Worm (Caenorhabditis elegans) whole organism, L4 larva: ENCODE data around the gene F59B10.4.

Experiments
- F37D6.2 ChIP-seq: sonication (generic microtip); optimal IDR thresholded peaks from 2 replicates; lab custom pipeline; 2016; ENCODE audit warnings: mild to moderate bottlenecking, missing genetic modification characterization, missing compliant biosample characterization
- F44E2.7 ChIP-seq: fragments of 200-800 bp; sonication (Bioruptor generic); IDR thresholded peaks from 2 replicates; pipeline ENCODE4 v2.1.2; 2022; ENCODE audit warnings: missing genetic modification characterization, missing compliant biosample characterization
- F49E8.2 ChIP-seq: sonication (generic microtip); optimal IDR thresholded peaks from 2 replicates; lab custom pipeline; 2016; ENCODE audit warnings: missing compliant biosample characterization, mild to moderate bottlenecking, missing genetic modification characterization, borderline replicate concordance
- R02D3.7 ChIP-seq: fragments of 150-350 bp; sonication (generic microtip); optimal IDR thresholded peaks from 3 replicates; lab custom pipeline; 2014; ENCODE audit warnings: missing biosample characterization, missing genetic modification characterization
- T20F7.1 ChIP-seq: fragments of 200-800 bp; sonication (Bioruptor generic); optimal IDR thresholded peaks from 2 replicates; lab custom pipeline; 2018; ENCODE audit warnings: mild to moderate bottlenecking, missing genetic modification characterization, missing compliant biosample characterization
- Y5F2A.4 ChIP-seq: fragments of 200-800 bp; sonication (Bioruptor generic); optimal IDR thresholded peaks from 2 replicates; lab custom pipeline; 2018; ENCODE audit warnings: mild to moderate bottlenecking, missing genetic modification characterization, missing compliant biosample characterization
- ZK546.5 ChIP-seq, 2 experiments: sonication (generic microtip); optimal IDR thresholded peaks; 2 replicates each; lab custom pipeline; 2017; ENCODE audit warnings: missing biosample characterization in 2 of 2, missing genetic modification characterization in 2 of 2
- aha-1 ChIP-seq: fragments of 150-350 bp; peaks from one replicate; lab custom pipeline; 2014; ENCODE audit warnings: missing biosample characterization, missing genetic modification characterization
- ama-1 ChIP-seq: fragments of 150-350 bp; optimal IDR thresholded peaks from 2 replicates; lab custom pipeline; 2014; ENCODE audit warnings: inconsistent platforms, mixed read lengths
- arid-1 ChIP-seq: fragments of 200-800 bp; sonication (Bioruptor generic); conservative IDR thresholded peaks from 2 replicates; pipeline ENCODE4 v1.3.6; 2022; ENCODE audit warnings: missing genetic modification reagents, missing genetic modification characterization, missing compliant biosample characterization
- attf-4 ChIP-seq: sonication (generic microtip); optimal IDR thresholded peaks from 3 replicates; lab custom pipeline; 2017; ENCODE audit warnings: missing biosample characterization, missing genetic modification characterization
- ceh-20 ChIP-seq: fragments of 200-800 bp; sonication (Bioruptor generic); IDR thresholded peaks from 2 replicates; pipeline ENCODE4 v1.3.6; 2022; ENCODE audit warnings: missing genetic modification reagents, missing genetic modification characterization, missing compliant biosample characterization
- ceh-62 ChIP-seq: sonication (generic microtip); optimal IDR thresholded peaks from 2 replicates; lab custom pipeline; 2017; ENCODE audit warnings: missing biosample characterization, missing genetic modification characterization
- ceh-82 ChIP-seq: sonication (generic microtip); optimal IDR thresholded peaks from 2 replicates; lab custom pipeline; 2017; ENCODE audit warnings: missing biosample characterization, missing genetic modification characterization
- cey-2 ChIP-seq: sonication (generic microtip); optimal IDR thresholded peaks from 3 replicates; lab custom pipeline; 2017; ENCODE audit warnings: missing genetic modification characterization, mild to moderate bottlenecking, missing compliant biosample characterization, antibody characterized with exemption, borderline replicate concordance; ENCODE audit not compliant: insufficient read depth
- daf-16 ChIP-seq, 3 experiments: sonication (generic microtip); optimal IDR thresholded peaks; 2 replicates each; lab custom pipeline; 2016 to 2017; ENCODE audit warnings: missing genetic modification characterization in 3 of 3, missing genetic modification reagents in 3 of 3, mild to moderate bottlenecking in 2 of 3, missing compliant biosample characterization in 2 of 3, missing biosample characterization in 1 of 3, moderate library complexity in 1 of 3
- daf-19 ChIP-seq: fragments of 200-800 bp; sonication (Bioruptor generic); conservative IDR thresholded peaks from 2 replicates; pipeline ENCODE4 v1.3.6; 2022; ENCODE audit warnings: missing genetic modification characterization, missing compliant biosample characterization
- dpl-1 ChIP-seq: fragments of 150-350 bp; optimal IDR thresholded peaks from 2 replicates; lab custom pipeline; 2014; ENCODE audit warnings: missing biosample characterization, missing genetic modification reagents, missing genetic modification characterization
- duxl-1 ChIP-seq: sonication (generic microtip); optimal IDR thresholded peaks from 2 replicates; lab custom pipeline; 2016; ENCODE audit warnings: mild to moderate bottlenecking, missing genetic modification characterization, moderate library complexity, missing compliant biosample characterization; ENCODE audit not compliant: poor library complexity
- dve-1 ChIP-seq: sonication (generic microtip); optimal IDR thresholded peaks from 2 replicates; lab custom pipeline; 2017; ENCODE audit warnings: antibody characterized with exemption, mild to moderate bottlenecking, missing genetic modification characterization, missing compliant biosample characterization; ENCODE audit not compliant: insufficient read depth
- egl-27 ChIP-seq: sonication (generic microtip); optimal IDR thresholded peaks from 3 replicates; lab custom pipeline; 2017; ENCODE audit warnings: missing biosample characterization, missing genetic modification reagents, missing genetic modification characterization
- fkh-10 ChIP-seq: fragments of 150-350 bp; optimal IDR thresholded peaks from 2 replicates; lab custom pipeline; 2014; ENCODE audit warnings: missing biosample characterization, missing genetic modification reagents, missing genetic modification characterization
- hif-1 ChIP-seq, 2 experiments: sonication (generic microtip); optimal IDR thresholded peaks; 2 replicates each; lab custom pipeline; 2016 to 2017; ENCODE audit warnings: missing compliant biosample characterization in 2 of 2, missing genetic modification characterization in 2 of 2, missing genetic modification reagents in 2 of 2, missing genotype in 2 of 2, mild to moderate bottlenecking in 1 of 2
- hlh-11 ChIP-seq: fragments of 200-800 bp; sonication (Bioruptor generic); optimal IDR thresholded peaks from 2 replicates; lab custom pipeline; 2018; ENCODE audit warnings: mild to moderate bottlenecking, missing genetic modification characterization, missing compliant biosample characterization
- lim-7 ChIP-seq: fragments of 200-800 bp; sonication (Bioruptor generic); IDR thresholded peaks from 2 replicates; pipeline ENCODE4 v1.3.6; 2022; ENCODE audit warnings: missing genetic modification characterization, missing compliant biosample characterization
- lin-1 ChIP-seq: fragments of 200-800 bp; sonication (Bioruptor generic); IDR thresholded peaks from 2 replicates; pipeline ENCODE4 v1.3.6; 2022; ENCODE audit warnings: missing genetic modification reagents, missing genetic modification characterization, missing compliant biosample characterization
- lin-13 ChIP-seq: fragments of 150-350 bp; optimal IDR thresholded peaks from 2 replicates; lab custom pipeline; 2014; ENCODE audit warnings: missing biosample characterization, missing genetic modification reagents, missing genetic modification characterization
- lin-15B ChIP-seq: fragments of 150-350 bp; sonication (generic microtip); optimal IDR thresholded peaks from 3 replicates; lab custom pipeline; 2014; ENCODE audit warnings: missing biosample characterization, missing genetic modification characterization
- lin-29 ChIP-seq: fragments of 200-800 bp; sonication (Bioruptor generic); IDR thresholded peaks from 2 replicates; pipeline ENCODE4 v1.3.6; 2022; ENCODE audit warnings: missing genetic modification reagents, missing genetic modification characterization, missing compliant biosample characterization
- lin-38 ChIP-seq: fragments of 200-800 bp; sonication (Bioruptor generic); IDR thresholded peaks from 2 replicates; pipeline ENCODE4 v1.3.6; 2022; ENCODE audit warnings: missing genetic modification reagents, missing genetic modification characterization, missing compliant biosample characterization
- lir-3 ChIP-seq: sonication (generic microtip); optimal IDR thresholded peaks from 2 replicates; lab custom pipeline; 2016; ENCODE audit warnings: mild to moderate bottlenecking, missing genetic modification characterization, missing compliant biosample characterization
- madf-5 ChIP-seq, 2 experiments: fragments of 200-800 bp; sonication (Bioruptor generic); IDR thresholded peaks; 2 replicates each; pipeline ENCODE4 v1.3.6; 2022; ENCODE audit warnings: missing compliant biosample characterization in 2 of 2, missing genetic modification characterization in 2 of 2
- mxl-2 ChIP-seq: fragments of 200-800 bp; sonication (Bioruptor generic); conservative IDR thresholded peaks from 2 replicates; pipeline ENCODE4 v1.3.6; 2022; ENCODE audit warnings: missing genetic modification reagents, missing genetic modification characterization, missing compliant biosample characterization
- mxl-3 ChIP-seq: fragments of 200-800 bp; sonication (Bioruptor generic); optimal IDR thresholded peaks from 2 replicates; lab custom pipeline; 2018; ENCODE audit warnings: mild to moderate bottlenecking, missing genetic modification characterization, missing compliant biosample characterization
- nhr-111 ChIP-seq: fragments of 200-800 bp; sonication (Bioruptor generic); optimal IDR thresholded peaks from 2 replicates; lab custom pipeline; 2018; ENCODE audit warnings: mild to moderate bottlenecking, missing genetic modification characterization, missing compliant biosample characterization
- nhr-25 ChIP-seq: sonication (generic microtip); optimal IDR thresholded peaks from 2 replicates; lab custom pipeline; 2017; ENCODE audit warnings: missing genetic modification characterization, mild to moderate bottlenecking, missing compliant biosample characterization, antibody characterized with exemption, moderate library complexity, borderline replicate concordance; ENCODE audit not compliant: insufficient read depth
- nhr-6 ChIP-seq: fragments of 150-350 bp; optimal IDR thresholded peaks from 2 replicates; lab custom pipeline; 2014; ENCODE audit warnings: missing biosample characterization, missing genetic modification characterization
- php-3 ChIP-seq: fragments of 200-800 bp; sonication (Bioruptor generic); IDR thresholded peaks from 2 replicates; pipeline ENCODE4 v1.3.6; 2022; ENCODE audit warnings: missing genetic modification reagents, missing genetic modification characterization, missing compliant biosample characterization
- pqm-1 ChIP-seq: sonication (generic microtip); optimal IDR thresholded peaks from 2 replicates; lab custom pipeline; 2017; ENCODE audit warnings: missing biosample characterization, missing genetic modification characterization
- rbr-2 ChIP-seq: sonication (generic microtip); optimal IDR thresholded peaks from 2 replicates; lab custom pipeline; 2016; ENCODE audit warnings: missing genotype, missing genetic modification characterization, missing compliant biosample characterization
- saeg-2 ChIP-seq: fragments of 200-800 bp; sonication (Bioruptor generic); IDR thresholded peaks from 2 replicates; pipeline ENCODE4 v1.3.6; 2022; ENCODE audit warnings: missing genetic modification reagents, missing genetic modification characterization, missing compliant biosample characterization
- skn-1 ChIP-seq: fragments of 150-350 bp; optimal IDR thresholded peaks from 2 replicates; lab custom pipeline; 2014; ENCODE audit warnings: missing biosample characterization, missing genetic modification characterization
- snpc-1.2 ChIP-seq: fragments of 200-800 bp; sonication (Bioruptor generic); IDR thresholded peaks from 2 replicates; pipeline ENCODE4 v1.3.6; 2022; ENCODE audit warnings: missing genetic modification reagents, missing genetic modification characterization, missing compliant biosample characterization
- tag-97 ChIP-seq: fragments of 200-800 bp; sonication (Bioruptor generic); IDR thresholded peaks from 2 replicates; pipeline ENCODE4 v1.3.6; 2022; ENCODE audit warnings: missing genetic modification characterization, missing compliant biosample characterization
- unc-39 ChIP-seq: sonication (generic microtip); optimal IDR thresholded peaks from 2 replicates; lab custom pipeline; 2017; ENCODE audit warnings: missing biosample characterization, missing genetic modification characterization
- unc-62 ChIP-seq, 3 experiments: fragments of 150-350 bp in 1 of 3; sonication (generic microtip); optimal IDR thresholded peaks in 2 of 3; peaks in 1 of 3; 1 replicate in 1 of 3; 2 replicates in 2 of 3; lab custom pipeline; 2014 to 2017; ENCODE audit warnings: missing biosample characterization in 3 of 3, missing genetic modification characterization in 3 of 3, missing genetic modification reagents in 3 of 3, missing genotype in 1 of 3
- zag-1 ChIP-seq: fragments of 150-350 bp; optimal IDR thresholded peaks from 2 replicates; lab custom pipeline; 2014; ENCODE audit warnings: missing biosample characterization, missing genetic modification characterization
- zfp-2 ChIP-seq: sonication (generic microtip); optimal IDR thresholded peaks from 2 replicates; lab custom pipeline; 2016; ENCODE audit warnings: mild to moderate bottlenecking, missing genetic modification characterization, missing compliant biosample characterization
- zip-11 ChIP-seq: fragments of 200-800 bp; sonication (Bioruptor generic); IDR thresholded peaks from 2 replicates; pipeline ENCODE4 v1.3.6; 2022; ENCODE audit warnings: missing genetic modification characterization, missing compliant biosample characterization

F59B10.4 gene

DNA sequence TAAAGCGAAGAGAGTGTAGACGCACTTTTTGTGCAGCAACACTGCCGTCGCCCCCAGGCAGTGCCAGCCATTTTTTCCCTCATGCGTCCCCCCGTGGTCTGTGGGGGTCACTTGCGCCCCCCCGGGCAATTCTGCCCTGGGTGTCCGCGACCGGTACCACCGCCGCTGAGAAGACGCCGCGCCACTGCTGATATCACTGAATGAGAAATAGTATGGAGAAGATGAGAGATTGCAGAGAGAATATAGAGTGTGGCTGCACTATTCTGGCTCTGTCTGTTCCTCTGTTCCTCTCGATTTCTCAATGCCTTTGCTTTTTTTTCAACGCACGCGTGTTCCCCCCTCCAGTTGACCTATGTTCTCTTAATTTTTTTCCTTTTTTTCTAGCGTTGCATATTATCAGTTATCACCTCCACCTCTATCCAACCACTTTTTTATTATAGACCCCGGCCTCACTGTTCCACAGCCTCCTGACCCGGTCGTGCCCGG lies 8.8 kb upstream of the F59B10.4 start, which contains the start of gene mab-10 (continued):
- TF ChIP-seq dpl-1 (no peak), F37D6.2 (tag; lab: Kevin White, UChicago) (peak; percentile 17), zfp-2 (tag; lab: Kevin White, UChicago) (no peak), ZK546.5 (tag; optimal IDR thresholded peaks at IDR 0.05; lab: Kevin White, UChicago) (no peak), R02D3.7 (no peak), Y5F2A.4 (GFP tag; lab: Kevin White, UChicago) (no peak), mxl-2 (GFP tag; lab: Robert Waterston, UW) (no peak), lin-1 (GFP tag; lab: Robert Waterston, UW) (peak; percentile 23; the same call in 1 of the 2 replicates), saeg-2 (GFP tag; lab: Robert Waterston, UW) (no peak), F49E8.2 (no peak), pqm-1 (tag; lab: Kevin White, UChicago) (peak; percentile 15), lin-15B (no peak), lir-3 (tag; lab: Kevin White, UChicago) (no peak), F44E2.7 (0 out of 2 replicates have a peak, but pooled peaks have one; percentile 19), hif-1 (tag; optimal IDR thresholded peaks at IDR 0.05; lab: Kevin White, UChicago) (peak in 1 of 2 experiments; percentile 63), nhr-111 (GFP tag; lab: Kevin White, UChicago) (no peak), php-3 (GFP tag; lab: Robert Waterston, UW) (peak; percentile 71; the same call in 1 of the 2 replicates), unc-62 (GFP tag; optimal IDR thresholded peaks at IDR 0.05 in 1 of 2; lab: Kevin White, UChicago) (no peak), unc-62 (tag; optimal IDR thresholded peaks at IDR 0.05; lab: Kevin White, UChicago) (no peak), arid-1 (GFP tag; lab: Robert Waterston, UW) (no peak), T20F7.1 (GFP tag; lab: Kevin White, UChicago) (no peak), duxl-1 (peak; percentile 20), egl-27 (tag; lab: Kevin White, UChicago) (no peak), daf-19 (no peak), lin-13 (no peak), cey-2 (tag; lab: Kevin White, UChicago) (no peak), skn-1 (tag; lab: Kevin White, UChicago) (no peak), aha-1 (peak; percentile 73), lin-29 (GFP tag; lab: Robert Waterston, UW) (no peak), ama-1 (no peak), hlh-11 (tag; lab: Kevin White, UChicago) (peak; percentile 90), ceh-20 (peak; percentile 46; the same call in 1 of the 2 replicates), lin-38 (GFP tag; lab: Robert Waterston, UW) (0 out of 2 replicates have a peak, but pooled peaks have one; percentile 19), nhr-25 (tag; lab: Kevin White, UChicago) (peak; percentile 85), zip-11 (no peak), rbr-2 (peak; percentile 52), unc-39 (no peak), nhr-6 (tag; lab: Kevin White, UChicago) (peak; percentile 46), lim-7 (0 out of 2 replicates have a peak, but pooled peaks have one; percentile 7), attf-4 (tag; lab: Kevin White, UChicago) (no peak), snpc-1.2 (GFP tag; lab: Robert Waterston, UW) (no peak), mxl-3 (GFP tag; lab: Kevin White, UChicago) (peak; percentile 83), tag-97 (GFP tag; lab: Robert Waterston, UW) (no peak), ceh-82 (tag; lab: Kevin White, UChicago) (no peak), dve-1 (peak; percentile 67), madf-5 (GFP tag; IDR thresholded peaks at IDR 0.05; lab: Robert Waterston, UW) (0 out of 4 replicates have a peak, but pooled peaks of 1 of the 2 experiments have one; percentile 25), ceh-62 (tag; lab: Kevin White, UChicago) (no peak), daf-16 (GFP tag; optimal IDR thresholded peaks at IDR 0.05; lab: Kevin White, UChicago) (peak in 1 of 2 experiments; percentile 26), daf-16 (tag; optimal IDR thresholded peaks at IDR 0.05; lab: Kevin White, UChicago) (peak; percentile 40), fkh-10 (GFP tag; lab: Kevin White, UChicago) (no peak), zag-1 (tag; lab: Kevin White, UChicago) (no peak)
